Fruit fly (Drosophila melanogaster): Measurements from ENCODE around the gene TfIIEbeta.

TfIIEbeta gene

dm6 chr3L:4254301-4254834, 32.5 kb upstream of the TfIIEbeta start, which contains the start of the genes ago and CG1265 (continued):
- TF ChIP-seq Taf1 (GFP tag; IDR thresholded peaks at IDR 0.05) = peak; percentile 12; the same call in 1 of the 2 replicates
- no peak for TF ChIP-seq CG3726 (GFP tag; IDR thresholded peaks at IDR 0.05)
- no peak for TF ChIP-seq CG4707 (GFP tag; optimal IDR thresholded peaks at IDR 0.05)
- TF ChIP-seq CG15514 (GFP tag; optimal IDR thresholded peaks at IDR 0.05) = no peak
- TF ChIP-seq CG12391 (tag; optimal IDR thresholded peaks at IDR 0.05) = peak; percentile 54
- peak; percentile 67 for TF ChIP-seq slbo (GFP tag; IDR thresholded peaks at IDR 0.05)
- TF ChIP-seq Sox102F (GFP tag; optimal IDR thresholded peaks at IDR 0.05) = peak; percentile 34
- 0 out of 3 replicates have a peak, but pooled peaks have one; percentile 4 for TF ChIP-seq CG14860 (GFP tag; IDR thresholded peaks at IDR 0.05; ENCODE audit: partially characterized antibody)
- TF ChIP-seq org-1 (GFP tag; optimal IDR thresholded peaks at IDR 0.05) = no peak
- no peak for TF ChIP-seq CG3163 (GFP tag; optimal IDR thresholded peaks at IDR 0.05)
- TF ChIP-seq lilli (GFP tag; optimal IDR thresholded peaks at IDR 0.05) = peak; percentile 50
- peak; percentile 60 for TF ChIP-seq CG13775 (GFP tag; optimal IDR thresholded peaks at IDR 0.05)
- no peak for TF ChIP-seq prd (optimal IDR thresholded peaks at IDR 0.05)
- TF ChIP-seq prd (GFP tag; IDR thresholded peaks at IDR 0.05) = peak; percentile 42; the same call in 1 of the 3 replicates
- TF ChIP-seq HLH4C (GFP tag; IDR thresholded peaks at IDR 0.05; ENCODE audit: partially characterized antibody) = no peak
- no peak for TF ChIP-seq CG5953 (GFP tag; IDR thresholded peaks at IDR 0.05)
- no peak for TF ChIP-seq CG18011 (GFP tag; optimal IDR thresholded peaks at IDR 0.05)
- peak; percentile 43 for TF ChIP-seq Ptx1 (GFP tag; IDR thresholded peaks at IDR 0.05)
- no peak for TF ChIP-seq bsh (GFP tag; optimal IDR thresholded peaks at IDR 0.05)
- TF ChIP-seq CG32532 (GFP tag; IDR thresholded peaks at IDR 0.05) = peak; percentile 8
- TF ChIP-seq CG8290 (GFP tag; optimal IDR thresholded peaks at IDR 0.05) = no peak
- peak in 1 of 2 experiments; percentile 53 for TF ChIP-seq CG8290 (tag; optimal IDR thresholded peaks at IDR 0.05)
- TF ChIP-seq CG18599 (GFP tag; optimal IDR thresholded peaks at IDR 0.05) = peak; percentile 37
- peak; percentile 72 for TF ChIP-seq CG17912 (GFP tag; optimal IDR thresholded peaks at IDR 0.05)
- peak; percentile 53 for TF ChIP-seq sqz (GFP tag; optimal IDR thresholded peaks at IDR 0.05)
- TF ChIP-seq MTF-1 (GFP tag; optimal IDR thresholded peaks at IDR 0.05; ENCODE audit: borderline replicate concordance) = peak; percentile 2
- no peak for TF ChIP-seq hb (GFP tag; IDR thresholded peaks at IDR 0.05; ENCODE audit: partially characterized antibody)
- TF ChIP-seq ewg (GFP tag; optimal IDR thresholded peaks at IDR 0.05) = peak; percentile 2
- no peak for TF ChIP-seq gce (GFP tag; IDR thresholded peaks at IDR 0.05)
- TF ChIP-seq so (GFP tag; IDR thresholded peaks at IDR 0.05) = no peak
- peak; percentile 62; the same call in 2 of the 3 replicates for TF ChIP-seq CG2889 (GFP tag; IDR thresholded peaks at IDR 0.05)
- TF ChIP-seq CG11696 (GFP tag; IDR thresholded peaks at IDR 0.05) = no peak
- TF ChIP-seq CG6791 (GFP tag; IDR thresholded peaks at IDR 0.05; ENCODE audit: partially characterized antibody) = peak; percentile 60
- TF ChIP-seq pan (optimal IDR thresholded peaks at IDR 0.05) = no peak
- TF ChIP-seq pan (GFP tag; optimal IDR thresholded peaks at IDR 0.05 in 1 of 2, IDR thresholded peaks at IDR 0.05 in 1 of 2) = peak in 1 of 2 experiments; percentile 39
- peak; percentile 36 for TF ChIP-seq trem (tag; optimal IDR thresholded peaks at IDR 0.05)
- TF ChIP-seq CG12219 (GFP tag; optimal IDR thresholded peaks at IDR 0.05) = no peak
- TF ChIP-seq CG10267 (tag; optimal IDR thresholded peaks at IDR 0.05) = peak; percentile 38
- peak; percentile 83 for TF ChIP-seq CG17361 (GFP tag; IDR thresholded peaks at IDR 0.05)
- peak; percentile 10 for TF ChIP-seq caup (GFP tag; optimal IDR thresholded peaks at IDR 0.05; ENCODE audit: severe bottlenecking)
- no peak for TF ChIP-seq Atf6 (GFP tag; IDR thresholded peaks at IDR 0.05)
- peak; percentile 40 for TF ChIP-seq CG13296 (GFP tag; optimal IDR thresholded peaks at IDR 0.05)
- no peak for TF ChIP-seq cas (GFP tag; IDR thresholded peaks at IDR 0.05)
- TF ChIP-seq CG4424 (GFP tag; optimal IDR thresholded peaks at IDR 0.05) = no peak
- TF ChIP-seq dimm (GFP tag; IDR thresholded peaks at IDR 0.05) = no peak
- peak; percentile 87 for TF ChIP-seq row (GFP tag; IDR thresholded peaks at IDR 0.05)
- peak; percentile 54 for TF ChIP-seq CG12659 (GFP tag; optimal IDR thresholded peaks at IDR 0.05)
- TF ChIP-seq B-H2 (GFP tag; optimal IDR thresholded peaks at IDR 0.05) = peak; percentile 49
- peak; percentile 32 for TF ChIP-seq Chrac-16 (GFP tag; optimal IDR thresholded peaks at IDR 0.05)
- TF ChIP-seq CG9215 (GFP tag; IDR thresholded peaks at IDR 0.05) = peak; percentile 46
